Worm (Caenorhabditis elegans) whole organism, L4 larva: ENCODE results near the gene C16A3.5.

ENCODE experiments used
- F10B5.3 ChIP-seq: sonication (generic microtip); optimal IDR thresholded peaks from 2 replicates; lab custom pipeline; 2016; ENCODE audit warnings: mild to moderate bottlenecking, missing genetic modification characterization, missing compliant biosample characterization
- F37D6.2 ChIP-seq: sonication (generic microtip); optimal IDR thresholded peaks from 2 replicates; lab custom pipeline; 2016; ENCODE audit warnings: mild to moderate bottlenecking, missing genetic modification characterization, missing compliant biosample characterization
- Y48G9A.11 ChIP-seq: fragments of 200-800 bp; sonication (Bioruptor generic); IDR thresholded peaks from 2 replicates; pipeline ENCODE4 v1.3.6; 2022; ENCODE audit warnings: missing genetic modification reagents, missing genetic modification characterization, missing compliant biosample characterization
- Y75B8A.6 ChIP-seq: fragments of 200-800 bp; sonication (Bioruptor generic); IDR thresholded peaks from 2 replicates; pipeline ENCODE4 v1.3.6; 2022; ENCODE audit warnings: missing genetic modification reagents, missing genetic modification characterization, missing compliant biosample characterization
- aha-1 ChIP-seq: fragments of 150-350 bp; peaks from one replicate; lab custom pipeline; 2014; ENCODE audit warnings: missing biosample characterization, missing genetic modification characterization
- aly-2 ChIP-seq: sonication (generic microtip); optimal IDR thresholded peaks from 2 replicates; lab custom pipeline; 2018; ENCODE audit warnings: missing biosample characterization, missing genetic modification characterization
- ama-1 ChIP-seq: fragments of 150-350 bp; optimal IDR thresholded peaks from 2 replicates; lab custom pipeline; 2014; ENCODE audit warnings: inconsistent platforms, mixed read lengths
- attf-4 ChIP-seq: sonication (generic microtip); optimal IDR thresholded peaks from 3 replicates; lab custom pipeline; 2017; ENCODE audit warnings: missing biosample characterization, missing genetic modification characterization
- ceh-20 ChIP-seq: fragments of 200-800 bp; sonication (Bioruptor generic); IDR thresholded peaks from 2 replicates; pipeline ENCODE4 v1.3.6; 2022; ENCODE audit warnings: missing genetic modification reagents, missing genetic modification characterization, missing compliant biosample characterization
- ceh-32 ChIP-seq: sonication (generic microtip); optimal IDR thresholded peaks from 2 replicates; lab custom pipeline; 2016; ENCODE audit warnings: mild to moderate bottlenecking, missing genetic modification characterization, missing compliant biosample characterization; ENCODE audit not compliant: poor library complexity
- ceh-44 ChIP-seq: fragments of 200-800 bp; sonication (Bioruptor generic); IDR thresholded peaks from 2 replicates; pipeline ENCODE4 v1.3.6; 2022; ENCODE audit warnings: missing genetic modification reagents, missing genetic modification characterization, missing compliant biosample characterization
- ceh-62 ChIP-seq: sonication (generic microtip); optimal IDR thresholded peaks from 2 replicates; lab custom pipeline; 2017; ENCODE audit warnings: missing biosample characterization, missing genetic modification characterization
- ctbp-1 ChIP-seq: fragments of 200-800 bp; sonication (Bioruptor generic); IDR thresholded peaks from 2 replicates; pipeline ENCODE4 v1.3.6; 2022; ENCODE audit warnings: missing genetic modification reagents, missing genetic modification characterization, missing compliant biosample characterization
- daf-12 ChIP-seq: fragments of 150-350 bp; optimal IDR thresholded peaks from 2 replicates; lab custom pipeline; 2014; ENCODE audit warnings: missing biosample characterization, missing genetic modification reagents, missing genetic modification characterization
- daf-16 ChIP-seq, 3 experiments: sonication (generic microtip); optimal IDR thresholded peaks; 2 replicates each; lab custom pipeline; 2016 to 2017; ENCODE audit warnings: missing genetic modification characterization in 3 of 3, missing genetic modification reagents in 3 of 3, mild to moderate bottlenecking in 2 of 3, missing compliant biosample characterization in 2 of 3, missing biosample characterization in 1 of 3, moderate library complexity in 1 of 3
- dmd-6 ChIP-seq: fragments of 200-800 bp; sonication (Bioruptor generic); IDR thresholded peaks from 2 replicates; pipeline ENCODE4 v1.3.6; 2022; ENCODE audit warnings: missing genetic modification reagents, missing genetic modification characterization, missing compliant biosample characterization
- dmd-9 ChIP-seq: fragments of 200-800 bp; sonication (Bioruptor generic); IDR thresholded peaks from 2 replicates; pipeline ENCODE4 v1.3.6; 2022; ENCODE audit warnings: missing genetic modification reagents, missing genetic modification characterization, missing compliant biosample characterization
- duxl-1 ChIP-seq: sonication (generic microtip); optimal IDR thresholded peaks from 2 replicates; lab custom pipeline; 2016; ENCODE audit warnings: mild to moderate bottlenecking, missing genetic modification characterization, moderate library complexity, missing compliant biosample characterization; ENCODE audit not compliant: poor library complexity
- dve-1 ChIP-seq: sonication (generic microtip); optimal IDR thresholded peaks from 2 replicates; lab custom pipeline; 2017; ENCODE audit warnings: antibody characterized with exemption, mild to moderate bottlenecking, missing genetic modification characterization, missing compliant biosample characterization; ENCODE audit not compliant: insufficient read depth
- egl-43 ChIP-seq: fragments of 200-800 bp; sonication (Bioruptor generic); IDR thresholded peaks from 2 replicates; pipeline ENCODE4 v1.3.6; 2022; ENCODE audit warnings: missing genetic modification reagents, missing genetic modification characterization, missing compliant biosample characterization
- fkh-10 ChIP-seq: fragments of 150-350 bp; optimal IDR thresholded peaks from 2 replicates; lab custom pipeline; 2014; ENCODE audit warnings: missing biosample characterization, missing genetic modification reagents, missing genetic modification characterization
- gei-8 ChIP-seq: fragments of 200-800 bp; sonication (Bioruptor generic); optimal IDR thresholded peaks from 2 replicates; lab custom pipeline; 2018; ENCODE audit warnings: mild to moderate bottlenecking, missing genetic modification characterization, missing compliant biosample characterization
- hif-1 ChIP-seq, 2 experiments: sonication (generic microtip); optimal IDR thresholded peaks; 2 replicates each; lab custom pipeline; 2016 to 2017; ENCODE audit warnings: missing compliant biosample characterization in 2 of 2, missing genetic modification characterization in 2 of 2, missing genetic modification reagents in 2 of 2, missing genotype in 2 of 2, mild to moderate bottlenecking in 1 of 2
- hlh-11 ChIP-seq: fragments of 200-800 bp; sonication (Bioruptor generic); optimal IDR thresholded peaks from 2 replicates; lab custom pipeline; 2018; ENCODE audit warnings: mild to moderate bottlenecking, missing genetic modification characterization, missing compliant biosample characterization
- jun-1 ChIP-seq: fragments of 150-350 bp; optimal IDR thresholded peaks from 2 replicates; lab custom pipeline; 2014; ENCODE audit warnings: missing biosample characterization, missing genetic modification reagents, missing genetic modification characterization
- lin-13 ChIP-seq: fragments of 150-350 bp; optimal IDR thresholded peaks from 2 replicates; lab custom pipeline; 2014; ENCODE audit warnings: missing biosample characterization, missing genetic modification reagents, missing genetic modification characterization
- lin-15B ChIP-seq: fragments of 150-350 bp; sonication (generic microtip); optimal IDR thresholded peaks from 3 replicates; lab custom pipeline; 2014; ENCODE audit warnings: missing biosample characterization, missing genetic modification characterization
- lin-29 ChIP-seq: fragments of 200-800 bp; sonication (Bioruptor generic); IDR thresholded peaks from 2 replicates; pipeline ENCODE4 v1.3.6; 2022; ENCODE audit warnings: missing genetic modification reagents, missing genetic modification characterization, missing compliant biosample characterization
- lsy-2 ChIP-seq, 2 experiments: fragments of 150-350 bp in 1 of 2; sonication (generic microtip) in 1 of 2; optimal IDR thresholded peaks; 2 replicates each; lab custom pipeline; 2014 to 2017; ENCODE audit warnings: missing biosample characterization in 2 of 2, missing genetic modification characterization in 2 of 2
- madf-9 ChIP-seq: fragments of 200-800 bp; sonication (Bioruptor generic); conservative IDR thresholded peaks from 2 replicates; pipeline ENCODE4 v1.3.6; 2022; ENCODE audit warnings: missing genetic modification reagents, missing genetic modification characterization, missing compliant biosample characterization
- mxl-2 ChIP-seq: fragments of 200-800 bp; sonication (Bioruptor generic); conservative IDR thresholded peaks from 2 replicates; pipeline ENCODE4 v1.3.6; 2022; ENCODE audit warnings: missing genetic modification reagents, missing genetic modification characterization, missing compliant biosample characterization
- mxl-3 ChIP-seq: fragments of 200-800 bp; sonication (Bioruptor generic); optimal IDR thresholded peaks from 2 replicates; lab custom pipeline; 2018; ENCODE audit warnings: mild to moderate bottlenecking, missing genetic modification characterization, missing compliant biosample characterization
- nhr-10 ChIP-seq: fragments of 150-350 bp; optimal IDR thresholded peaks from 2 replicates; lab custom pipeline; 2014; ENCODE audit warnings: missing biosample characterization, missing genetic modification characterization
- nhr-102 ChIP-seq: sonication (generic microtip); optimal IDR thresholded peaks from 2 replicates; lab custom pipeline; 2016; ENCODE audit warnings: mild to moderate bottlenecking, missing genetic modification characterization, moderate library complexity, missing compliant biosample characterization
- nhr-28 ChIP-seq: fragments of 150-350 bp; optimal IDR thresholded peaks from 2 replicates; lab custom pipeline; 2014; ENCODE audit warnings: missing biosample characterization, missing genetic modification characterization
- nhr-42 ChIP-seq: fragments of 200-800 bp; sonication (Bioruptor generic); IDR thresholded peaks from 2 replicates; pipeline ENCODE4 v1.3.6; 2022; ENCODE audit warnings: missing genetic modification characterization, missing compliant biosample characterization
- nhr-6 ChIP-seq: fragments of 150-350 bp; optimal IDR thresholded peaks from 2 replicates; lab custom pipeline; 2014; ENCODE audit warnings: missing biosample characterization, missing genetic modification characterization
- nhr-76 ChIP-seq: fragments of 150-350 bp; optimal IDR thresholded peaks from 2 replicates; lab custom pipeline; 2014; ENCODE audit warnings: missing biosample characterization, missing genetic modification characterization
- pha-4 ChIP-seq, 2 experiments: fragments of 150-350 bp in 1 of 2; fragments of 200-800 bp in 1 of 2; sonication (Bioruptor generic) in 1 of 2; IDR thresholded peaks in 1 of 2; optimal IDR thresholded peaks in 1 of 2; 2 replicates each; pipeline versions ENCODE4 v1.3.6 to Lab custom; 2014 to 2022; ENCODE audit warnings: missing genetic modification characterization in 2 of 2, missing genetic modification reagents in 2 of 2, missing biosample characterization in 1 of 2, missing compliant biosample characterization in 1 of 2
- php-3 ChIP-seq: fragments of 200-800 bp; sonication (Bioruptor generic); IDR thresholded peaks from 2 replicates; pipeline ENCODE4 v1.3.6; 2022; ENCODE audit warnings: missing genetic modification reagents, missing genetic modification characterization, missing compliant biosample characterization
- rbr-2 ChIP-seq: sonication (generic microtip); optimal IDR thresholded peaks from 2 replicates; lab custom pipeline; 2016; ENCODE audit warnings: missing genotype, missing genetic modification characterization, missing compliant biosample characterization
- saeg-2 ChIP-seq: fragments of 200-800 bp; sonication (Bioruptor generic); IDR thresholded peaks from 2 replicates; pipeline ENCODE4 v1.3.6; 2022; ENCODE audit warnings: missing genetic modification reagents, missing genetic modification characterization, missing compliant biosample characterization
- set-16 ChIP-seq: fragments of 200-800 bp; sonication (Bioruptor generic); IDR thresholded peaks from 2 replicates; pipeline ENCODE4 v1.3.6; 2022; ENCODE audit warnings: missing genetic modification reagents, missing genetic modification characterization, missing compliant biosample characterization
- skn-1 ChIP-seq: fragments of 150-350 bp; optimal IDR thresholded peaks from 2 replicates; lab custom pipeline; 2014; ENCODE audit warnings: missing biosample characterization, missing genetic modification characterization
- snpc-1.2 ChIP-seq: fragments of 200-800 bp; sonication (Bioruptor generic); IDR thresholded peaks from 2 replicates; pipeline ENCODE4 v1.3.6; 2022; ENCODE audit warnings: missing genetic modification reagents, missing genetic modification characterization, missing compliant biosample characterization
- spr-1 ChIP-seq: sonication (generic microtip); optimal IDR thresholded peaks from 2 replicates; lab custom pipeline; 2016; ENCODE audit warnings: mild to moderate bottlenecking, missing genetic modification characterization, missing compliant biosample characterization
- tra-1 ChIP-seq: fragments of 200-800 bp; sonication (Bioruptor generic); IDR thresholded peaks from 2 replicates; pipeline ENCODE4 v1.3.6; 2022; ENCODE audit warnings: missing genetic modification reagents, missing genetic modification characterization, missing compliant biosample characterization
- unc-62 ChIP-seq, 3 experiments: fragments of 150-350 bp in 1 of 3; sonication (generic microtip); optimal IDR thresholded peaks in 2 of 3; peaks in 1 of 3; 1 replicate in 1 of 3; 2 replicates in 2 of 3; lab custom pipeline; 2014 to 2017; ENCODE audit warnings: missing biosample characterization in 3 of 3, missing genetic modification characterization in 3 of 3, missing genetic modification reagents in 3 of 3, missing genotype in 1 of 3
- zag-1 ChIP-seq: fragments of 150-350 bp; optimal IDR thresholded peaks from 2 replicates; lab custom pipeline; 2014; ENCODE audit warnings: missing biosample characterization, missing genetic modification characterization

The C16A3.5 gene

DNA sequence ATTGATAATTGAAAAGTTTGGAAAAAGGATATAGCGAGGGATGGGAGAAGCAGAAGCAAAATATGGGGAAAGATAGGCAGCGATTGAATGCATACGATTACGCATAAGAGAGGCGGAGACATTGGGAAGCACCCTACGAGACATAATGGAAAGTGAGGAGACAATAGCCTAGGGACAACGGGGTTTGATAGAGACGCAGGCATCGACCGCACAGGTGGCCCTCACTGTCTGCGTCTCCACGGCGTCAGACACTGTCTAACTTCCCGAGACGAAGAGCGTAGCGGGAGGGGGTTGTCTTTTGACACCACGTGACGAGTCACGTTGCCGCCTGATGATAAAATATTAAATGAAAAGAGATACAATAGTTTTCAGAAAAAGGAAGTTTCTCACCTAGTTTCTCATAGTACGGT lies 40.4 kb downstream of the C16A3.5 start (continued):
- peak; percentile 40 for TF ChIP-seq nhr-76 (tag; lab: Kevin White, UChicago)
- no peak for TF ChIP-seq snpc-1.2 (GFP tag; lab: Robert Waterston, UW)
- no peak for TF ChIP-seq Y48G9A.11 (GFP tag; lab: Robert Waterston, UW)
- TF ChIP-seq nhr-10 = no peak
- TF ChIP-seq gei-8 (GFP tag; lab: Kevin White, UChicago) = peak; percentile 74
- TF ChIP-seq ceh-62 = no peak
- peak; percentile 97 for TF ChIP-seq aha-1 (tag; lab: Kevin White, UChicago)
- peak; percentile 92 for TF ChIP-seq pha-4 (GFP tag; IDR thresholded peaks at IDR 0.05; lab: Robert Waterston, UW)
- TF ChIP-seq pha-4 (tag; optimal IDR thresholded peaks at IDR 0.05; lab: Kevin White, UChicago) = no peak
- peak; percentile 34 for TF ChIP-seq F10B5.3 (tag; lab: Kevin White, UChicago)
- peak; percentile 72 for TF ChIP-seq spr-1
- TF ChIP-seq daf-12 (tag; lab: Kevin White, UChicago) = no peak
- TF ChIP-seq nhr-28 (tag; lab: Kevin White, UChicago) = peak; percentile 86
- TF ChIP-seq duxl-1 (tag; lab: Kevin White, UChicago) = peak; percentile 46
- TF ChIP-seq attf-4 = no peak
- peak; percentile 88 for TF ChIP-seq dve-1 (tag; lab: Kevin White, UChicago)
- no peak for TF ChIP-seq lin-29 (GFP tag; lab: Robert Waterston, UW)
- peak; percentile 27 for TF ChIP-seq jun-1 (tag; lab: Kevin White, UChicago)
- TF ChIP-seq madf-9 (GFP tag; lab: Robert Waterston, UW) = peak; percentile 68
- peak; percentile 69 to 82 for TF ChIP-seq lsy-2 (tag; optimal IDR thresholded peaks at IDR 0.05; lab: Kevin White, UChicago)
- TF ChIP-seq daf-16 (GFP tag; optimal IDR thresholded peaks at IDR 0.05; lab: Kevin White, UChicago) = peak; percentile 70 to 83
- peak; percentile 58 for TF ChIP-seq daf-16 (tag; optimal IDR thresholded peaks at IDR 0.05; lab: Kevin White, UChicago)
- peak; percentile 99 for TF ChIP-seq hlh-11 (tag; lab: Kevin White, UChicago)
- peak; percentile 93 for TF ChIP-seq php-3
- peak; percentile 94 for TF ChIP-seq tra-1 (GFP tag; lab: Robert Waterston, UW)
- peak; percentile 90 for TF ChIP-seq ceh-20 (GFP tag; lab: Robert Waterston, UW)
- TF ChIP-seq ceh-44 (GFP tag; lab: Robert Waterston, UW) = no peak
- peak; percentile 98 for TF ChIP-seq mxl-3 (GFP tag; lab: Kevin White, UChicago)
- peak; percentile 73; the same call in 1 of the 2 replicates for TF ChIP-seq dmd-9
- TF ChIP-seq saeg-2 (GFP tag; lab: Robert Waterston, UW) = peak; percentile 93
- peak; percentile 88 for TF ChIP-seq egl-43 (GFP tag; lab: Robert Waterston, UW)
- TF ChIP-seq set-16 (GFP tag; lab: Robert Waterston, UW) = peak; percentile 88
- TF ChIP-seq skn-1 (tag; lab: Kevin White, UChicago) = no peak
- peak; percentile 36 to 67 for TF ChIP-seq hif-1 (tag; optimal IDR thresholded peaks at IDR 0.05; lab: Kevin White, UChicago)
- TF ChIP-seq zag-1 = no peak
- peak; percentile 62; the same call in 1 of the 2 replicates for TF ChIP-seq mxl-2 (GFP tag; lab: Robert Waterston, UW)
- TF ChIP-seq ama-1 (lab: Kevin White, UChicago) = no peak
- TF ChIP-seq fkh-10 (GFP tag; lab: Kevin White, UChicago) = no peak
- peak; percentile 39 for TF ChIP-seq F37D6.2
- peak in 1 of 2 experiments; percentile 99 for TF ChIP-seq unc-62 (GFP tag; optimal IDR thresholded peaks at IDR 0.05 in 1 of 2; lab: Kevin White, UChicago)
- TF ChIP-seq unc-62 (tag; optimal IDR thresholded peaks at IDR 0.05; lab: Kevin White, UChicago) = no peak
- peak; percentile 56; the same call in 1 of the 2 replicates for TF ChIP-seq ctbp-1 (GFP tag; lab: Robert Waterston, UW)
- peak; percentile 10 for TF ChIP-seq lin-13 (GFP tag; lab: Kevin White, UChicago)
- no peak for TF ChIP-seq lin-15B (tag; lab: Kevin White, UChicago)
- peak; percentile 85 for TF ChIP-seq nhr-42 (GFP tag; lab: Robert Waterston, UW)
- peak; percentile 98 for TF ChIP-seq dmd-6 (GFP tag; lab: Robert Waterston, UW)
- TF ChIP-seq ceh-32 (tag; lab: Kevin White, UChicago) = no peak
- 0 out of 2 replicates have a peak, but pooled peaks have one; percentile 22 for TF ChIP-seq Y75B8A.6 (GFP tag; lab: Robert Waterston, UW)
- TF ChIP-seq nhr-102 (tag; lab: Kevin White, UChicago) = peak; percentile 92
- TF ChIP-seq aly-2 (tag; lab: Kevin White, UChicago) = no peak
- TF ChIP-seq rbr-2 (tag; lab: Kevin White, UChicago) = peak; percentile 84
- peak; percentile 49 for TF ChIP-seq nhr-6
